Fruit fly (Drosophila melanogaster) whole organism, embryonic: ENCODE results near the gene CG5104.

ENCODE experiments used
- C15 ChIP-seq: fragments of 200-800 bp; sonication (Bioruptor generic); IDR thresholded peaks from 3 replicates; pipeline ENCODE4 v1.3.6; 2022; ENCODE audit warnings: missing biosample characterization, missing genetic modification characterization
- CG10565 ChIP-seq: fragments of 200-800 bp; sonication (Bioruptor generic); optimal IDR thresholded peaks from 3 replicates; lab custom pipeline; 2016; ENCODE audit warnings: missing biosample characterization, mild to moderate bottlenecking, missing genetic modification characterization
- CG17361 ChIP-seq: fragments of 200-800 bp; sonication (Bioruptor generic); IDR thresholded peaks from 3 replicates; pipeline ENCODE4 v1.3.6; 2022; ENCODE audit warnings: missing biosample characterization, missing genetic modification characterization
- CG17829 ChIP-seq: fragments of 200-800 bp; optimal IDR thresholded peaks from 2 replicates; lab custom pipeline; 2019; ENCODE audit warnings: missing biosample characterization, mild to moderate bottlenecking, missing genetic modification characterization, moderate library complexity
- CG2116 ChIP-seq: fragments of 200-800 bp; sonication (Bioruptor generic); optimal IDR thresholded peaks from 3 replicates; lab custom pipeline; 2018; ENCODE audit warnings: missing biosample characterization, mild to moderate bottlenecking, missing genetic modification characterization
- CG31224 ChIP-seq: fragments of 200-800 bp; sonication (Bioruptor generic); IDR thresholded peaks from 2 replicates; pipeline ENCODE4 v1.3.6; 2022; ENCODE audit warnings: missing biosample characterization, missing genetic modification characterization
- CG32532 ChIP-seq: fragments of 200-800 bp; sonication (Bioruptor generic); IDR thresholded peaks from 2 replicates; pipeline ENCODE4 v1.3.6; 2022; ENCODE audit warnings: missing biosample characterization, missing genetic modification characterization
- CG3407 ChIP-seq: fragments of 200-800 bp; sonication (Bioruptor generic); optimal IDR thresholded peaks from 2 replicates; lab custom pipeline; 2018; ENCODE audit warnings: missing biosample characterization, mild to moderate bottlenecking, missing genetic modification characterization
- CG6254 ChIP-seq: fragments of 200-800 bp; sonication (Bioruptor generic); optimal IDR thresholded peaks from 3 replicates; lab custom pipeline; 2017; ENCODE audit warnings: mild to moderate bottlenecking, missing biosample characterization, missing genetic modification reagents, missing genetic modification characterization
- CG6791 ChIP-seq: fragments of 200-800 bp; sonication (Bioruptor generic); IDR thresholded peaks from 3 replicates; pipeline ENCODE4 v1.3.6; 2022; ENCODE audit warnings: missing biosample characterization, missing genetic modification characterization; ENCODE audit not compliant: partially characterized antibody
- CG8290 ChIP-seq, 3 experiments: fragments of 200-800 bp; sonication (Bioruptor generic); optimal IDR thresholded peaks; 2 replicates each; lab custom pipeline; 2016 to 2019; ENCODE audit warnings: missing biosample characterization in 3 of 3, missing genetic modification characterization in 3 of 3, mild to moderate bottlenecking in 2 of 3, moderate library complexity in 1 of 3
- CG9932 ChIP-seq: fragments of 200-800 bp; sonication (Bioruptor generic); IDR thresholded peaks from 2 replicates; pipeline ENCODE4 v1.3.6; 2022; ENCODE audit warnings: missing biosample characterization, missing genetic modification characterization
- Camta ChIP-seq: fragments of 200-800 bp; sonication (Bioruptor generic); optimal IDR thresholded peaks from 2 replicates; lab custom pipeline; 2016; ENCODE audit warnings: missing biosample characterization, missing genetic modification characterization
- CoRest ChIP-seq: fragments of 200-800 bp; sonication (Bioruptor generic); optimal IDR thresholded peaks from 3 replicates; lab custom pipeline; 2018; ENCODE audit warnings: missing biosample characterization, mild to moderate bottlenecking, missing genetic modification characterization, moderate library complexity
- Dad ChIP-seq: fragments of 200-800 bp; sonication (Bioruptor generic); optimal IDR thresholded peaks from 3 replicates; lab custom pipeline; 2016; ENCODE audit warnings: missing biosample characterization, missing genetic modification characterization
- Dp ChIP-seq: fragments of 200-800 bp; sonication (Bioruptor generic); optimal IDR thresholded peaks from 2 replicates; lab custom pipeline; 2018; ENCODE audit warnings: missing biosample characterization, mild to moderate bottlenecking, missing genetic modification characterization, moderate library complexity
- Dref ChIP-seq: fragments of 200-800 bp; sonication (Bioruptor generic); IDR thresholded peaks from 2 replicates; pipeline ENCODE4 v1.3.6; 2022; ENCODE audit warnings: missing biosample characterization, missing genetic modification characterization
- Ets65A ChIP-seq: fragments of 200-800 bp; sonication (Bioruptor generic); peaks from one replicate; lab custom pipeline; 2016; ENCODE audit warnings: missing biosample characterization, missing genetic modification characterization
- Ets97D ChIP-seq: fragments of 200-800 bp; sonication (Bioruptor generic); optimal IDR thresholded peaks from 3 replicates; lab custom pipeline; 2016; ENCODE audit warnings: missing biosample characterization, missing genetic modification characterization
- Med ChIP-seq: fragments of 200-800 bp; sonication (Bioruptor generic); peaks from one replicate; lab custom pipeline; 2016; ENCODE audit warnings: missing biosample characterization, missing genetic modification characterization, mild to moderate bottlenecking, inconsistent platforms, moderate library complexity
- Opbp ChIP-seq: fragments of 200-800 bp; sonication (Bioruptor generic); IDR thresholded peaks from 3 replicates; pipeline ENCODE4 v1.3.6; 2022; ENCODE audit warnings: missing biosample characterization, missing genetic modification characterization; ENCODE audit not compliant: partially characterized antibody
- Pdp1 ChIP-seq, 2 experiments: fragments of 200-800 bp; sonication (Bioruptor generic); optimal IDR thresholded peaks; 3 replicates each; lab custom pipeline; 2016; ENCODE audit warnings: missing biosample characterization in 2 of 2, missing genetic modification characterization in 2 of 2, mild to moderate bottlenecking in 1 of 2, moderate library complexity in 1 of 2
- az2 ChIP-seq: fragments of 200-800 bp; sonication (Bioruptor generic); optimal IDR thresholded peaks from 3 replicates; lab custom pipeline; 2016; ENCODE audit warnings: missing biosample characterization, missing genetic modification characterization
- br ChIP-seq: fragments of >200 bp; optimal IDR thresholded peaks from 2 replicates; lab custom pipeline; 2017
- chif ChIP-seq, 2 experiments: fragments of 200-800 bp; sonication (Bioruptor generic); optimal IDR thresholded peaks; 3 replicates each; lab custom pipeline; 2016; ENCODE audit warnings: missing biosample characterization in 2 of 2, missing genetic modification characterization in 2 of 2
- chinmo ChIP-seq: fragments of 200-800 bp; sonication (Bioruptor generic); IDR thresholded peaks from 4 replicates; pipeline ENCODE4 v1.3.6; 2022; ENCODE audit warnings: missing biosample characterization, missing genetic modification characterization; ENCODE audit not compliant: partially characterized antibody
- en ChIP-seq: fragments of 200-800 bp; sonication (Bioruptor generic); optimal IDR thresholded peaks from 2 replicates; lab custom pipeline; 2016; ENCODE audit warnings: missing biosample characterization, missing genetic modification characterization
- exex ChIP-seq: fragments of 200-800 bp; sonication (Bioruptor generic); optimal IDR thresholded peaks from 4 replicates; lab custom pipeline; 2018; ENCODE audit warnings: missing biosample characterization, mild to moderate bottlenecking, missing genetic modification characterization, moderate library complexity
- gcm ChIP-seq: fragments of 200-800 bp; sonication (Bioruptor generic); optimal IDR thresholded peaks from 2 replicates; lab custom pipeline; 2019; ENCODE audit warnings: missing biosample characterization, mild to moderate bottlenecking, missing genetic modification characterization, moderate library complexity
- grn ChIP-seq: fragments of 200-800 bp; sonication (Bioruptor generic); optimal IDR thresholded peaks from 3 replicates; lab custom pipeline; 2017; ENCODE audit warnings: missing biosample characterization, missing genetic modification characterization
- h ChIP-seq: fragments of >200 bp; optimal IDR thresholded peaks from 2 replicates; lab custom pipeline; 2017
- lab ChIP-seq: fragments of 200-800 bp; sonication (Bioruptor generic); optimal IDR thresholded peaks from 3 replicates; lab custom pipeline; 2017; ENCODE audit warnings: missing biosample characterization, missing genetic modification characterization, mild to moderate bottlenecking, moderate library complexity, missing genetic modification reagents
- mirr ChIP-seq: fragments of 200-800 bp; sonication (Bioruptor generic); optimal IDR thresholded peaks from 3 replicates; lab custom pipeline; 2018; ENCODE audit warnings: missing biosample characterization, mild to moderate bottlenecking, missing genetic modification characterization
- psq ChIP-seq: fragments of 200-800 bp; sonication (Bioruptor generic); optimal IDR thresholded peaks from 2 replicates; lab custom pipeline; 2017; ENCODE audit warnings: missing biosample characterization, missing genetic modification characterization
- shn ChIP-seq: fragments of 200-800 bp; sonication (Bioruptor generic); optimal IDR thresholded peaks from 3 replicates; lab custom pipeline; 2016; ENCODE audit warnings: missing biosample characterization, missing genetic modification characterization
- stwl ChIP-seq: fragments of 200-800 bp; sonication (Bioruptor generic); optimal IDR thresholded peaks from 3 replicates; lab custom pipeline; 2018; ENCODE audit warnings: missing biosample characterization, mild to moderate bottlenecking, missing genetic modification characterization, moderate library complexity
- tio ChIP-seq: fragments of 200-800 bp; sonication (Bioruptor generic); optimal IDR thresholded peaks from 2 replicates; lab custom pipeline; 2017; ENCODE audit warnings: missing biosample characterization, missing genetic modification characterization, inconsistent platforms
- unpg ChIP-seq: fragments of 200-800 bp; sonication (Bioruptor generic); optimal IDR thresholded peaks from 3 replicates; lab custom pipeline; 2018; ENCODE audit warnings: missing biosample characterization, mild to moderate bottlenecking, missing genetic modification characterization, moderate library complexity
- vvl ChIP-seq: fragments of 200-800 bp; sonication (Bioruptor generic); IDR thresholded peaks from 2 replicates; pipeline ENCODE4 v1.3.6; 2022; ENCODE audit warnings: missing biosample characterization, missing genetic modification characterization
- wor ChIP-seq: fragments of 200-800 bp; sonication (Bioruptor generic); IDR thresholded peaks from 2 replicates; pipeline ENCODE4 v1.3.6; 2022; ENCODE audit warnings: missing biosample characterization, missing genetic modification characterization

The CG5104 gene

DNA sequence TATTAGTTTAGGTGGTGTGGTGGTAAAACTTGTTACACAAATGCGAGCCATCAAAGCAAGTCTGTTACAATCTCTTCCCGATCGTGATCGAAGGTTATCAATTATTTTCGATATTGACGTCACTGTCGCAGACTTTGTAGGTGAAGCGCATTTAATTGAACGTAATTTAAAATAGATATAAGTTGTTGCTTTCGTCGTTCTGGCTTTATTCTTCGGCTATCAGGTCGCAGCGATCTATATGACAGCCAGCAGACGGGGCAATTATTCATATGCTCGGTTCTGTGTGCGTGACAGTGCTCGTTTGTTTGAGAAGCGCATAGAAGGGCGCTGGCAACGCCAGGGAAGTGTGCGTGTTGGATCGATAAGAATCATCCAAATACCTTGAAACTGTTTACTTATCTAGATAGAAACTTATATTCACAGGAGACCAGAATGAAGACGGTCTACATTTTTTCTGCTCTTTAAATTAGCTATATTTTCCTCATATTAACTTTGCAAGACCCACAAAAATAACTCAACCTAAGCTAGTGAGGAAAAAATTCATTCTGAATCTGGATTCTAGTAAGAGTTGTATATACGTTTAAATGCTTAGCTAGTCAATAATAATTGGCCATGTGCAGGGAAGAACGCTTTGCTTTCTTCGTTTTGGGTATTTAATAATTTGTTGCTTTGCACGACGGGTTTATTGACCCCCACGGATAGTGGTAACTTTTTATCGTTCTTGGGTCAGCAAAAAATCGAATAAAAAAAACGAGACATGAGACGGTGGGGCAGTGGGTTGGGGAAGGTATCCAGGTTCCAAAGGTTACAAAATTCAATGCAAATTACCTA is 9.8 kb downstream of the CG5104 start (continued):
- TF ChIP-seq az2 (GFP tag; lab: Kevin White, UChicago) (no peak), en (no peak), CG8290 (GFP tag; optimal IDR thresholded peaks at IDR 0.05; lab: Kevin White, UChicago) (peak; percentile 27), CG8290 (tag; optimal IDR thresholded peaks at IDR 0.05; lab: Kevin White, UChicago) (peak; percentile 41 to 46), CG3407 (GFP tag; lab: Kevin White, UChicago) (no peak), Med (GFP tag; lab: Kevin White, UChicago) (peak; percentile 66), CG31224 (GFP tag; lab: Robert Waterston, UW) (no peak), vvl (GFP tag; lab: Robert Waterston, UW) (0 out of 2 replicates have a peak, but pooled peaks have one; percentile 6), chinmo (GFP tag; lab: Robert Waterston, UW) (0 out of 4 replicates have a peak, but pooled peaks have one; percentile 40), Opbp (GFP tag; lab: Robert Waterston, UW) (0 out of 3 replicates have a peak, but pooled peaks have one; percentile 31), lab (GFP tag; lab: Kevin White, UChicago) (peak; percentile 46), mirr (GFP tag; lab: Kevin White, UChicago) (peak; percentile 8), stwl (tag; lab: Kevin White, UChicago) (peak; percentile 53), shn (no peak), psq (no peak), CG2116 (GFP tag; lab: Kevin White, UChicago) (peak; percentile 16), Ets65A (GFP tag; lab: Kevin White, UChicago) (peak; percentile 60), Ets97D (no peak), grn (peak; percentile 63), C15 (GFP tag; lab: Robert Waterston, UW) (0 out of 3 replicates have a peak, but pooled peaks have one; percentile 22), exex (tag; lab: Kevin White, UChicago) (no peak), tio (GFP tag; lab: Kevin White, UChicago) (no peak), CG17829 (peak; percentile 99), Pdp1 (GFP tag; optimal IDR thresholded peaks at IDR 0.05; lab: Kevin White, UChicago) (peak in 1 of 2 experiments; percentile 18)
- TF ChIP-seq, all 482 proteins: peak for 16

DNA sequence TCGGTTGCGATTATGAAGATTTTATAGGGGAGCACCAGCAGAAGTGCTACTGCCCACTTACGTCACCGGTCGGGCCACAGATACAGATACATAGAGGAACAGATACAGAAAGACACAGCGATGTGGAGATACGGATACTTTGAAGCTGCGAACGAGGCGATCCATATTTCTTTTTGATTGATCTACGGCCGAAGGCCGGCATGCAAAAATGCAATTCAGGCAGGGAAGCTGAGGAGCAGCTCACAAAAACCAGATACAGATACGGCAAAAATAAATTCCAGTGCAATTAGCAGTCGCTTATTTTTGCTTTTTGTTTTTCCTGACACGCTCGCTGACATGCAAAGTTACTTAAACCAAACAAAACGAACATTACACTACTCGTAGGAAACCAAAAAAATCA is 10.4 kb downstream of the CG5104 start:
- no peak for TF ChIP-seq unpg (GFP tag; lab: Kevin White, UChicago)
- TF ChIP-seq Camta (GFP tag; lab: Kevin White, UChicago), result no peak
- TF ChIP-seq CG6791, result peak; percentile 57; the same call in 1 of the 3 replicates
- TF ChIP-seq CG32532 (GFP tag; lab: Robert Waterston, UW), result peak; percentile 36; the same call in 1 of the 2 replicates
- TF ChIP-seq CG10565 (GFP tag; lab: Kevin White, UChicago), result no peak
- TF ChIP-seq CG9932, result no peak
- TF ChIP-seq wor (GFP tag; lab: Robert Waterston, UW), result no peak
- no peak for TF ChIP-seq CoRest (tag; lab: Kevin White, UChicago)
- no peak for TF ChIP-seq CG6254 (GFP tag; lab: Kevin White, UChicago)
- TF ChIP-seq br (lab: Kevin White, UChicago), result no peak
- peak; percentile 29 for TF ChIP-seq gcm (GFP tag; lab: Kevin White, UChicago)
- TF ChIP-seq Pdp1 (GFP tag; optimal IDR thresholded peaks at IDR 0.05; lab: Kevin White, UChicago), result peak in 1 of 2 experiments; percentile 39
- TF ChIP-seq Dref (GFP tag; lab: Robert Waterston, UW), result no peak
- peak; percentile 2 for TF ChIP-seq Ets65A (GFP tag; lab: Kevin White, UChicago)
- TF ChIP-seq chinmo (GFP tag; lab: Robert Waterston, UW), result 0 out of 4 replicates have a peak, but pooled peaks have one; percentile 46
- no peak for TF ChIP-seq chif (GFP tag; optimal IDR thresholded peaks at IDR 0.05; lab: Kevin White, UChicago)
- no peak for TF ChIP-seq CG17361 (GFP tag; lab: Robert Waterston, UW)
- TF ChIP-seq Dad (GFP tag; lab: Kevin White, UChicago), result no peak
- no peak for TF ChIP-seq h (lab: Kevin White, UChicago)
- TF ChIP-seq Dp (GFP tag; lab: Kevin White, UChicago), result no peak
- TF ChIP-seq, all 482 proteins: peak for 6
